Fruit fly (Drosophila melanogaster): Measurements from ENCODE around the gene vig.

Gene vig

dm6 chr2L:15038339-15039308 lies 31.5 kb downstream of the vig start, which contains the start of gene CIAPIN1 (continued):
- TF ChIP-seq HLH4C (GFP tag; IDR thresholded peaks at IDR 0.05; ENCODE audit: partially characterized antibody) (peak; percentile 5; the same call in 2 of the 3 replicates), E2f2 (GFP tag; IDR thresholded peaks at IDR 0.05) (peak; percentile 8; the same call in 1 of the 2 replicates), Stat92E (GFP tag; optimal IDR thresholded peaks at IDR 0.05) (no peak), abd-A (tag; optimal IDR thresholded peaks at IDR 0.05) (no peak), aop (GFP tag; IDR thresholded peaks at IDR 0.05) (no peak), da (GFP tag; optimal IDR thresholded peaks at IDR 0.05) (no peak), tx (GFP tag; optimal IDR thresholded peaks at IDR 0.05) (no peak), CG16813 (GFP tag; IDR thresholded peaks at IDR 0.05; ENCODE audit: partially characterized antibody) (peak; percentile 7; the same call in 2 of the 3 replicates), chinmo (GFP tag; IDR thresholded peaks at IDR 0.05; ENCODE audit: partially characterized antibody) (0 out of 4 replicates have a peak, but pooled peaks have one; percentile 32), shn (GFP tag; optimal IDR thresholded peaks at IDR 0.05) (no peak), Lhr (GFP tag; optimal IDR thresholded peaks at IDR 0.05) (no peak), mld (GFP tag; IDR thresholded peaks at IDR 0.05; ENCODE audit: partially characterized antibody) (peak; percentile 46; the same call in 1 of the 3 replicates), pita (GFP tag; optimal IDR thresholded peaks at IDR 0.05) (no peak), gcm2 (GFP tag; optimal IDR thresholded peaks at IDR 0.05) (no peak), CG14860 (GFP tag; IDR thresholded peaks at IDR 0.05; ENCODE audit: partially characterized antibody) (peak; percentile 46), MESR4 (GFP tag; optimal IDR thresholded peaks at IDR 0.05) (peak; percentile 69), ash1 (GFP tag; optimal IDR thresholded peaks at IDR 0.05) (no peak), Bgb (GFP tag; IDR thresholded peaks at IDR 0.05; ENCODE audit: partially characterized antibody) (peak; percentile 52), CG5953 (GFP tag; IDR thresholded peaks at IDR 0.05) (no peak), CG8359 (GFP tag; optimal IDR thresholded peaks at IDR 0.05; ENCODE audit: borderline replicate concordance) (no peak), CG30020 (tag; optimal IDR thresholded peaks at IDR 0.05) (peak; percentile 18), CG34422 (GFP tag; IDR thresholded peaks at IDR 0.05) (peak; percentile 11; the same call in 1 of the 3 replicates), nerfin-1 (tag; optimal IDR thresholded peaks at IDR 0.05) (no peak), CG6791 (GFP tag; IDR thresholded peaks at IDR 0.05; ENCODE audit: partially characterized antibody) (peak; percentile 67; the same call in 2 of the 3 replicates), disco-r (GFP tag; optimal IDR thresholded peaks at IDR 0.05) (no peak), ato (GFP tag; IDR thresholded peaks at IDR 0.05; ENCODE audit: partially characterized antibody) (peak; percentile 62; the same call in 1 of the 2 replicates), Atf-2 (GFP tag; optimal IDR thresholded peaks at IDR 0.05) (no peak), CG7987 (GFP tag; optimal IDR thresholded peaks at IDR 0.05) (no peak), sob (GFP tag; IDR thresholded peaks at IDR 0.05) (no peak), slou (GFP tag; optimal IDR thresholded peaks at IDR 0.05) (no peak), seq (GFP tag; IDR thresholded peaks at IDR 0.05) (no peak), vnd (GFP tag; IDR thresholded peaks at IDR 0.05; ENCODE audit: partially characterized antibody) (peak; percentile 16; the same call in 2 of the 3 replicates), prd (optimal IDR thresholded peaks at IDR 0.05) (no peak), prd (GFP tag; IDR thresholded peaks at IDR 0.05) (no peak), CG12299 (tag; optimal IDR thresholded peaks at IDR 0.05) (no peak), lab (GFP tag; optimal IDR thresholded peaks at IDR 0.05) (no peak), CG4404 (GFP tag; IDR thresholded peaks at IDR 0.05) (no peak), gce (GFP tag; IDR thresholded peaks at IDR 0.05) (no peak), CHES-1-like (GFP tag; optimal IDR thresholded peaks at IDR 0.05) (no peak), Pdp1 (GFP tag; optimal IDR thresholded peaks at IDR 0.05) (peak in 1 of 2 experiments; percentile 28), CG13287 (GFP tag; IDR thresholded peaks at IDR 0.05; ENCODE audit: partially characterized antibody) (no peak; the same call in 1 of the 2 replicates), vvl (GFP tag; IDR thresholded peaks at IDR 0.05) (0 out of 2 replicates have a peak, but pooled peaks have one; percentile 6), wdn (GFP tag; IDR thresholded peaks at IDR 0.05) (no peak), CG15514 (GFP tag; optimal IDR thresholded peaks at IDR 0.05) (peak; percentile 83), row (GFP tag; IDR thresholded peaks at IDR 0.05) (peak; percentile 16), hbn (GFP tag; IDR thresholded peaks at IDR 0.05; ENCODE audit: partially characterized antibody) (peak; percentile 55)

Measured in whole organism, embryonic.